Worm (Caenorhabditis elegans): ENCODE results near the gene srx-18.

Gene srx-18

ce11 chrV:17798789-17799188 lies at the start of gene srx-18:
Gene srx-18, minus strand, starts transcription at chrV:17798889.
- no peak for TF ChIP-seq swsn-7 (tag; optimal IDR thresholded peaks at IDR 0.05)
- TF ChIP-seq mep-1 (tag; optimal IDR thresholded peaks at IDR 0.05) = no peak
- no peak for TF ChIP-seq unc-98 (GFP tag; IDR thresholded peaks at IDR 0.05)
- no peak for TF ChIP-seq nhr-90 (tag; optimal IDR thresholded peaks at IDR 0.05; ENCODE audit: poor library complexity)
- no peak for TF ChIP-seq C34B4.2 (tag; optimal IDR thresholded peaks at IDR 0.05)
- TF ChIP-seq pag-3 (tag; optimal IDR thresholded peaks at IDR 0.05; ENCODE audit: borderline replicate concordance, insufficient read depth) = no peak
- no peak for TF ChIP-seq zag-1 (tag; optimal IDR thresholded peaks at IDR 0.05)
- no peak for TF ChIP-seq sox-4 (tag; optimal IDR thresholded peaks at IDR 0.05)
- TF ChIP-seq ceh-90 (tag; optimal IDR thresholded peaks at IDR 0.05) = no peak
- TF ChIP-seq nhr-237 (tag; optimal IDR thresholded peaks at IDR 0.05) = no peak
- no peak for TF ChIP-seq mab-9 (GFP tag; IDR thresholded peaks at IDR 0.05)
- no peak for TF ChIP-seq ceh-63 (GFP tag; optimal IDR thresholded peaks at IDR 0.05)

- TF ChIP-seq fkh-10 (GFP tag; optimal IDR thresholded peaks at IDR 0.05) = no peak
- TF ChIP-seq ceh-88 (GFP tag; IDR thresholded peaks at IDR 0.05) = no peak
- TF ChIP-seq C34B4.2 (tag; optimal IDR thresholded peaks at IDR 0.05) = no peak
- no peak for TF ChIP-seq nhr-237 (tag; optimal IDR thresholded peaks at IDR 0.05)
- TF ChIP-seq lin-13 (GFP tag; optimal IDR thresholded peaks at IDR 0.05) = no peak
- TF ChIP-seq grh-1 (GFP tag; IDR thresholded peaks at IDR 0.05) = no peak
- TF ChIP-seq mef-2 (tag; optimal IDR thresholded peaks at IDR 0.05) = no peak
- no peak for TF ChIP-seq fkh-4 (tag; optimal IDR thresholded peaks at IDR 0.05; ENCODE audit: borderline replicate concordance)
- TF ChIP-seq ceh-90 (tag; optimal IDR thresholded peaks at IDR 0.05) = no peak
- TF ChIP-seq tlp-1 (tag; optimal IDR thresholded peaks at IDR 0.05) = no peak
- no peak for TF ChIP-seq efl-1 (optimal IDR thresholded peaks at IDR 0.05)
- TF ChIP-seq efl-1 (GFP tag; optimal IDR thresholded peaks at IDR 0.05 in 1 of 2) = no peak
Observed at ce11 chrV:17845370-17845967, 46.8 kb upstream of the srx-18 start.

- TF ChIP-seq pax-3 (tag; optimal IDR thresholded peaks at IDR 0.05) (no peak), vab-15 (tag; optimal IDR thresholded peaks at IDR 0.05) (no peak), snpc-4 (tag; optimal IDR thresholded peaks at IDR 0.05) (no peak), ces-1 (GFP tag; optimal IDR thresholded peaks at IDR 0.05) (no peak), efl-1 (optimal IDR thresholded peaks at IDR 0.05) (no peak), efl-1 (GFP tag; optimal IDR thresholded peaks at IDR 0.05 in 1 of 2) (no peak), egl-27 (tag; optimal IDR thresholded peaks at IDR 0.05) (no peak), xbp-1 (tag; optimal IDR thresholded peaks at IDR 0.05) (no peak)
Observed at ce11 chrV:17844106-17844505, 45.4 kb upstream of the srx-18 start, which contains the start of gene srh-286. Gene srh-286, minus strand, starts transcription at chrV:17844206.

ce11 chrV:17831350-17831749 lies 32.7 kb upstream of the srx-18 start, which contains the start of gene srh-303:
Gene srh-303, plus strand, starts transcription at chrV:17831650.
- TF ChIP-seq egl-27 (tag; optimal IDR thresholded peaks at IDR 0.05) (no peak), lin-14 (GFP tag; optimal IDR thresholded peaks at IDR 0.05) (no peak), ztf-11 (tag; optimal IDR thresholded peaks at IDR 0.05) (no peak), ets-5 (GFP tag; IDR thresholded peaks at IDR 0.05) (no peak), nhr-77 (tag; optimal IDR thresholded peaks at IDR 0.05) (no peak), ceh-8 (GFP tag; optimal IDR thresholded peaks at IDR 0.05) (no peak), unc-30 (tag; optimal IDR thresholded peaks at IDR 0.05) (no peak)

ce11 chrV:17828310-17828709 lies 29.6 kb upstream of the srx-18 start, which contains the start of gene srh-304:
Gene srh-304, plus strand, starts transcription at chrV:17828610.
- TF ChIP-seq snpc-4 (tag; optimal IDR thresholded peaks at IDR 0.05) (no peak), nhr-11 (tag; optimal IDR thresholded peaks at IDR 0.05) (no peak), vab-15 (tag; optimal IDR thresholded peaks at IDR 0.05) (no peak), efl-1 (optimal IDR thresholded peaks at IDR 0.05) (no peak), efl-1 (GFP tag; optimal IDR thresholded peaks at IDR 0.05 in 1 of 2) (no peak), grh-1 (GFP tag; IDR thresholded peaks at IDR 0.05) (no peak), zip-4 (GFP tag; optimal IDR thresholded peaks at IDR 0.05) (no peak), C34B4.2 (tag; optimal IDR thresholded peaks at IDR 0.05) (no peak), mab-9 (GFP tag; IDR thresholded peaks at IDR 0.05) (no peak), egl-13 (tag; optimal IDR thresholded peaks at IDR 0.05) (no peak), ceh-82 (tag; optimal IDR thresholded peaks at IDR 0.05) (no peak), unc-86 (tag; optimal IDR thresholded peaks at IDR 0.05) (no peak), sup-37 (GFP tag; optimal IDR thresholded peaks at IDR 0.05) (no peak), fkh-8 (tag; optimal IDR thresholded peaks at IDR 0.05) (no peak), ets-5 (GFP tag; IDR thresholded peaks at IDR 0.05) (no peak), lin-13 (GFP tag; optimal IDR thresholded peaks at IDR 0.05) (no peak), ama-1 (optimal IDR thresholded peaks at IDR 0.05) (no peak), ztf-4 (tag; optimal IDR thresholded peaks at IDR 0.05) (no peak)

Measured in whole organism, L1 larva.